Fruit fly (Drosophila melanogaster) Kc167 (cell line): Measurements from ENCODE around the gene hkb.

Experiments
- Myc ChIP-seq: fragments of >200 bp; optimal IDR thresholded peaks from 2 replicates; lab custom pipeline; 2017; ENCODE audit warnings: missing external identifiers
- Sin3A ChIP-seq: fragments of >200 bp; optimal IDR thresholded peaks from 2 replicates; lab custom pipeline; 2018; ENCODE audit warnings: missing external identifiers
- h ChIP-seq: fragments of >200 bp; optimal IDR thresholded peaks from 3 replicates; lab custom pipeline; 2018; ENCODE audit warnings: missing external identifiers
- insv ChIP-seq: fragments of >200 bp; optimal IDR thresholded peaks from 3 replicates; lab custom pipeline; 2018; ENCODE audit warnings: missing external identifiers
- psq ChIP-seq: fragments of >200 bp; optimal IDR thresholded peaks from 2 replicates; lab custom pipeline; 2017; ENCODE audit warnings: missing external identifiers
- ttk ChIP-seq: sonication (Bioruptor generic); optimal IDR thresholded peaks from 2 replicates; lab custom pipeline; 2017; ENCODE audit warnings: missing external identifiers

hkb gene

dm6 chr3R:4310683-4311066 is 35.8 kb downstream of the hkb start, which contains the start of gene Vps24:
TSS of gene Vps24 (minus strand) at chr3R:4310947.
- TF ChIP-seq h (lab: Kevin White, UChicago) (no peak), Myc (lab: Kevin White, UChicago) (no peak), insv (lab: Kevin White, UChicago) (no peak), ttk (no peak), Sin3A (lab: Kevin White, UChicago) (no peak), psq (no peak)

dm6 chr3R:4308708-4309107 is 37.7 kb downstream of the hkb start:
- TF ChIP-seq h (lab: Kevin White, UChicago) (no peak), Sin3A (lab: Kevin White, UChicago) (no peak), ttk (no peak), insv (lab: Kevin White, UChicago) (no peak), Myc (lab: Kevin White, UChicago) (no peak), psq (no peak)

dm6 chr3R:4307664-4308416 is 38.6 kb downstream of the hkb start, which contains the start of gene MP1:
TSS of gene MP1 (plus strand) at chr3R:4307908.
- TF ChIP-seq h (lab: Kevin White, UChicago) (no peak), psq (no peak), insv (lab: Kevin White, UChicago) (no peak), Sin3A (lab: Kevin White, UChicago) (no peak), Myc (lab: Kevin White, UChicago) (no peak), ttk (no peak)

- TF ChIP-seq ttk = no peak
- no peak for TF ChIP-seq h (lab: Kevin White, UChicago)
- no peak for TF ChIP-seq Myc (lab: Kevin White, UChicago)
- no peak for TF ChIP-seq Sin3A (lab: Kevin White, UChicago)
- TF ChIP-seq psq = no peak
- TF ChIP-seq insv (lab: Kevin White, UChicago) = no peak
Observed at dm6 chr3R:4301485-4301884, 45.0 kb downstream of the hkb start.
